Worm (Caenorhabditis elegans) whole organism, midembryonic: ENCODE data around the gene C56E6.2.

Experiments used
- cog-1 ChIP-seq: sonication (generic microtip); optimal IDR thresholded peaks from 2 replicates; lab custom pipeline; 2016; ENCODE audit warnings: missing genetic modification characterization, missing compliant biosample characterization
- flt-1 ChIP-seq: fragments of 200-800 bp; sonication (Bioruptor generic); IDR thresholded peaks from 2 replicates; pipeline ENCODE4 v1.3.6; 2022; ENCODE audit warnings: missing genetic modification characterization, missing compliant biosample characterization
- klf-2 ChIP-seq: fragments of 200-800 bp; sonication (Bioruptor generic); conservative IDR thresholded peaks from 2 replicates; pipeline ENCODE4 v1.3.6; 2022; ENCODE audit warnings: missing genetic modification reagents, missing genetic modification characterization, missing compliant biosample characterization
- ref-1 ChIP-seq: fragments of 200-800 bp; sonication (Bioruptor generic); conservative IDR thresholded peaks from 2 replicates; pipeline ENCODE4 v1.3.6; 2022; ENCODE audit warnings: missing genetic modification reagents, missing genetic modification characterization, missing compliant biosample characterization
- tab-1 ChIP-seq: fragments of 200-800 bp; sonication (Bioruptor generic); IDR thresholded peaks from 2 replicates; pipeline ENCODE4 v1.3.6; 2022; ENCODE audit warnings: missing genetic modification characterization, missing compliant biosample characterization
- ztf-23 ChIP-seq: fragments of 200-800 bp; sonication (Bioruptor generic); IDR thresholded peaks from 2 replicates; pipeline ENCODE4 v1.3.6; 2022; ENCODE audit warnings: missing genetic modification reagents, missing genetic modification characterization, missing compliant biosample characterization
- ztf-29 ChIP-seq: fragments of 200-800 bp; sonication (Bioruptor generic); IDR thresholded peaks from 2 replicates; pipeline ENCODE4 v1.3.6; 2022; ENCODE audit warnings: missing genetic modification reagents, missing genetic modification characterization, missing compliant biosample characterization

ce11 chrII:6496496-6496895, 28.2 kb upstream of the C56E6.2 start:
- no peak for TF ChIP-seq ref-1 (GFP tag; lab: Robert Waterston, UW)
- TF ChIP-seq tab-1 (GFP tag; lab: Robert Waterston, UW), result no peak
- TF ChIP-seq ztf-29 (GFP tag; lab: Robert Waterston, UW), result no peak
- no peak for TF ChIP-seq klf-2 (GFP tag; lab: Robert Waterston, UW)
- no peak for TF ChIP-seq cog-1 (tag; lab: Kevin White, UChicago)
- TF ChIP-seq ztf-23 (GFP tag; lab: Robert Waterston, UW), result no peak
- TF ChIP-seq flt-1 (GFP tag; lab: Robert Waterston, UW), result no peak
